Fruit fly (Drosophila melanogaster): Measurements from ENCODE around the gene CG11970.
A peak's percentile ranks its signal among the peaks of the same experiment; 100 is the strongest.

dm6 chr3R:9038652-9039051 is 54.1 kb downstream of the CG11970 start, which contains the start of gene hyx:
- TF ChIP-seq CG32006 (GFP tag; optimal IDR thresholded peaks at IDR 0.05): no peak
- peak; percentile 33; the same call in 2 of the 3 replicates for TF ChIP-seq eg (GFP tag; IDR thresholded peaks at IDR 0.05)
- TF ChIP-seq Eip75B (GFP tag; optimal IDR thresholded peaks at IDR 0.05): peak; percentile 36
- no peak for TF ChIP-seq CG11762 (GFP tag; optimal IDR thresholded peaks at IDR 0.05; ENCODE audit: insufficient read depth)
- no peak for TF ChIP-seq Gug (GFP tag; IDR thresholded peaks at IDR 0.05)
- peak; percentile 22 for TF ChIP-seq Lpt (GFP tag; optimal IDR thresholded peaks at IDR 0.05)
- TF ChIP-seq net (GFP tag; optimal IDR thresholded peaks at IDR 0.05): no peak
- TF ChIP-seq CG10669 (GFP tag; optimal IDR thresholded peaks at IDR 0.05): no peak
- peak; percentile 40 for TF ChIP-seq topi (GFP tag; optimal IDR thresholded peaks at IDR 0.05)
- peak; percentile 36 for TF ChIP-seq CG3032 (tag; optimal IDR thresholded peaks at IDR 0.05)
- no peak for TF ChIP-seq dsx (GFP tag; optimal IDR thresholded peaks at IDR 0.05; ENCODE audit: poor library complexity, severe bottlenecking)
- TF ChIP-seq CG16779 (tag; optimal IDR thresholded peaks at IDR 0.05): no peak
- TF ChIP-seq ss (GFP tag; optimal IDR thresholded peaks at IDR 0.05): no peak
